Fruit fly (Drosophila melanogaster) whole organism, prepupa: ENCODE measurements around the gene CG34316.
A peak's percentile ranks its signal among the peaks of the same experiment; 100 is the strongest.

Experiments
- Blimp-1 ChIP-seq: fragments of 200-800 bp; sonication (Bioruptor generic); optimal IDR thresholded peaks from 3 replicates; lab custom pipeline; 2017; ENCODE audit warnings: missing biosample characterization, missing genetic modification characterization, mild to moderate bottlenecking, moderate library complexity, missing genetic modification reagents
- CG10669 ChIP-seq: fragments of 200-800 bp; sonication (Bioruptor generic); optimal IDR thresholded peaks from 3 replicates; lab custom pipeline; 2018; ENCODE audit warnings: missing biosample characterization, mild to moderate bottlenecking, missing genetic modification characterization, moderate library complexity
- CG11294 ChIP-seq: fragments of 200-800 bp; sonication (Bioruptor generic); IDR thresholded peaks from 2 replicates; pipeline ENCODE4 v1.3.6; 2022; ENCODE audit warnings: missing biosample characterization, missing genetic modification characterization
- CG11762 ChIP-seq: fragments of 200-800 bp; sonication (Bioruptor generic); optimal IDR thresholded peaks from 3 replicates; lab custom pipeline; 2016; ENCODE audit warnings: missing biosample characterization, missing genetic modification characterization; ENCODE audit not compliant: insufficient read depth
- CG11902 ChIP-seq: fragments of 200-800 bp; sonication (Bioruptor generic); optimal IDR thresholded peaks from 3 replicates; lab custom pipeline; 2016; ENCODE audit warnings: missing biosample characterization, missing genetic modification characterization
- CG1621 ChIP-seq: fragments of 200-800 bp; sonication (Bioruptor generic); optimal IDR thresholded peaks from 3 replicates; lab custom pipeline; 2018; ENCODE audit warnings: missing biosample characterization, mild to moderate bottlenecking, missing genetic modification characterization
- CG16779 ChIP-seq: fragments of 200-800 bp; sonication (Bioruptor generic); optimal IDR thresholded peaks from 3 replicates; lab custom pipeline; 2017; ENCODE audit warnings: missing biosample characterization, mild to moderate bottlenecking, missing genetic modification characterization
- CG3032 ChIP-seq: fragments of 200-800 bp; optimal IDR thresholded peaks from 2 replicates; lab custom pipeline; 2019; ENCODE audit warnings: missing biosample characterization, mild to moderate bottlenecking, missing genetic modification characterization, moderate library complexity
- CG31627 ChIP-seq: fragments of 200-800 bp; sonication (Bioruptor generic); optimal IDR thresholded peaks from 3 replicates; lab custom pipeline; 2016; ENCODE audit warnings: missing biosample characterization, missing genetic modification characterization
- CG3919 ChIP-seq: fragments of 200-800 bp; sonication (Bioruptor generic); optimal IDR thresholded peaks from 3 replicates; lab custom pipeline; 2016; ENCODE audit warnings: missing biosample characterization, missing genetic modification characterization
- CG6163 ChIP-seq: fragments of 200-800 bp; sonication (Bioruptor generic); IDR thresholded peaks from 3 replicates; pipeline ENCODE4 v1.3.6; 2022; ENCODE audit warnings: missing biosample characterization, missing genetic modification characterization
- CG6854 ChIP-seq: fragments of 200-800 bp; sonication (Bioruptor generic); optimal IDR thresholded peaks from 2 replicates; lab custom pipeline; 2017; ENCODE audit warnings: missing biosample characterization, mild to moderate bottlenecking, missing genetic modification characterization
- CG7368 ChIP-seq: fragments of 200-800 bp; sonication (Bioruptor generic); optimal IDR thresholded peaks from 3 replicates; lab custom pipeline; 2016; ENCODE audit warnings: missing biosample characterization, missing genetic modification characterization
- CG8119 ChIP-seq: fragments of 200-800 bp; sonication (Bioruptor generic); IDR thresholded peaks from 3 replicates; pipeline ENCODE4 v1.3.6; 2022; ENCODE audit warnings: missing biosample characterization, missing genetic modification characterization
- CG8319 ChIP-seq: fragments of 200-800 bp; sonication (Bioruptor generic); optimal IDR thresholded peaks from 3 replicates; lab custom pipeline; 2016; ENCODE audit warnings: missing biosample characterization, missing genetic modification characterization
- Eip93F ChIP-seq: fragments of 200-800 bp; sonication (Bioruptor generic); optimal IDR thresholded peaks from 2 replicates; lab custom pipeline; 2016; ENCODE audit warnings: missing biosample characterization, mild to moderate bottlenecking, missing genetic modification characterization
- Ets21C ChIP-seq: fragments of 200-800 bp; sonication (Bioruptor generic); optimal IDR thresholded peaks from 3 replicates; lab custom pipeline; 2016; ENCODE audit warnings: missing biosample characterization, missing genetic modification characterization
- Gug ChIP-seq: fragments of 200-800 bp; sonication (Bioruptor generic); IDR thresholded peaks from 2 replicates; pipeline ENCODE4 v1.3.6; 2022; ENCODE audit warnings: missing biosample characterization, missing genetic modification characterization
- Hr38 ChIP-seq: sonication (Bioruptor generic); optimal IDR thresholded peaks from 2 replicates; lab custom pipeline; 2016; ENCODE audit warnings: missing biosample characterization, missing genetic modification characterization
- Hr39 ChIP-seq: fragments of 200-800 bp; sonication (Bioruptor generic); optimal IDR thresholded peaks from 2 replicates; lab custom pipeline; 2016; ENCODE audit warnings: missing biosample characterization, missing genetic modification characterization
- Hr4 ChIP-seq: fragments of 200-800 bp; sonication (Bioruptor generic); optimal IDR thresholded peaks from 3 replicates; lab custom pipeline; 2016; ENCODE audit warnings: missing biosample characterization, missing genetic modification characterization
- OdsH ChIP-seq: fragments of 200-800 bp; sonication (Bioruptor generic); optimal IDR thresholded peaks from 3 replicates; lab custom pipeline; 2016; ENCODE audit warnings: missing biosample characterization, missing genetic modification characterization
- Sox14 ChIP-seq: fragments of 200-800 bp; sonication (Bioruptor generic); optimal IDR thresholded peaks from 3 replicates; lab custom pipeline; 2016; ENCODE audit warnings: missing biosample characterization, missing genetic modification characterization
- achi ChIP-seq: fragments of 200-800 bp; sonication (Bioruptor generic); optimal IDR thresholded peaks from 3 replicates; lab custom pipeline; 2016; ENCODE audit warnings: missing biosample characterization, missing genetic modification characterization
- cyc ChIP-seq: fragments of 200-800 bp; sonication (Bioruptor generic); optimal IDR thresholded peaks from 3 replicates; lab custom pipeline; 2016; ENCODE audit warnings: missing biosample characterization, missing genetic modification characterization
- dac ChIP-seq: fragments of 200-800 bp; sonication (Bioruptor generic); optimal IDR thresholded peaks from 2 replicates; lab custom pipeline; 2017; ENCODE audit warnings: missing biosample characterization, mild to moderate bottlenecking, missing genetic modification characterization
- dsx ChIP-seq: fragments of 200-800 bp; optimal IDR thresholded peaks from 3 replicates; lab custom pipeline; 2019; ENCODE audit warnings: missing biosample characterization, mild to moderate bottlenecking, missing genetic modification characterization, moderate library complexity; ENCODE audit not compliant: poor library complexity, severe bottlenecking
- eg ChIP-seq: fragments of 200-800 bp; sonication (Bioruptor generic); IDR thresholded peaks from 3 replicates; pipeline ENCODE4 v1.3.6; 2022; ENCODE audit warnings: missing biosample characterization, missing genetic modification characterization
- fd59A ChIP-seq: fragments of 200-800 bp; sonication (Bioruptor generic); optimal IDR thresholded peaks from 2 replicates; lab custom pipeline; 2017; ENCODE audit warnings: missing biosample characterization, mild to moderate bottlenecking, missing genetic modification characterization, missing genetic modification reagents
- fkh ChIP-seq: fragments of 200-800 bp; sonication (Bioruptor generic); optimal IDR thresholded peaks from 3 replicates; lab custom pipeline; 2017; ENCODE audit warnings: missing biosample characterization, mild to moderate bottlenecking, missing genetic modification characterization, moderate library complexity
- salr ChIP-seq, 2 experiments: fragments of 200-800 bp; sonication (Bioruptor generic); optimal IDR thresholded peaks; 3 replicates each; lab custom pipeline; 2016 to 2018; ENCODE audit warnings: missing biosample characterization in 2 of 2, missing genetic modification characterization in 2 of 2, mild to moderate bottlenecking in 1 of 2
- spab ChIP-seq: fragments of 200-800 bp; sonication (Bioruptor generic); optimal IDR thresholded peaks from 2 replicates; lab custom pipeline; 2017; ENCODE audit warnings: missing biosample characterization, mild to moderate bottlenecking, missing genetic modification characterization, missing genetic modification reagents
- vri ChIP-seq: fragments of 200-800 bp; sonication (Bioruptor generic); optimal IDR thresholded peaks from 3 replicates; lab custom pipeline; 2016; ENCODE audit warnings: missing biosample characterization, mild to moderate bottlenecking, missing genetic modification characterization

CG34316 gene

dm6 chr3R:15250454-15250853 is 20.1 kb downstream of the CG34316 start (continued):
- TF ChIP-seq CG11902, result no peak
- TF ChIP-seq OdsH (GFP tag; lab: Kevin White, UChicago), result no peak
- TF ChIP-seq CG3032 (tag; lab: Kevin White, UChicago), result no peak
- peak; percentile 74; the same call in 1 of the 3 replicates for TF ChIP-seq eg (GFP tag; lab: Robert Waterston, UW)
- TF ChIP-seq Hr39, result peak; percentile 21
- TF ChIP-seq CG11762 (GFP tag; lab: Kevin White, UChicago), result no peak
- peak; percentile 72 for TF ChIP-seq achi (GFP tag; lab: Kevin White, UChicago)
- TF ChIP-seq Ets21C (GFP tag; lab: Kevin White, UChicago), result no peak
- peak; percentile 56 for TF ChIP-seq Hr4 (GFP tag; lab: Kevin White, UChicago)
- TF ChIP-seq Blimp-1 (GFP tag; lab: Kevin White, UChicago), result no peak
- TF ChIP-seq CG31627, result peak; percentile 3
- TF ChIP-seq dac (GFP tag; lab: Kevin White, UChicago), result no peak
- TF ChIP-seq dsx (GFP tag; lab: Kevin White, UChicago), result no peak
- peak; percentile 58 for TF ChIP-seq Gug (GFP tag; lab: Robert Waterston, UW)
- peak; percentile 69 for TF ChIP-seq CG8119
- no peak for TF ChIP-seq CG7368 (GFP tag; lab: Kevin White, UChicago)
- no peak for TF ChIP-seq Eip93F (GFP tag; lab: Kevin White, UChicago)
- peak; percentile 65; the same call in 1 of the 2 replicates for TF ChIP-seq CG11294 (GFP tag; lab: Robert Waterston, UW)
- no peak for TF ChIP-seq fkh
- no peak for TF ChIP-seq Sox14
- no peak for TF ChIP-seq CG3919
- peak; percentile 80 for TF ChIP-seq CG6163 (GFP tag; lab: Robert Waterston, UW)

dm6 chr3R:15262710-15263672 is 32.6 kb downstream of the CG34316 start, which contains the start of the genes eIF2gamma and Set:
eIF2gamma (minus strand) TSS chr3R:15263458.
Set (plus strand) TSS chr3R:15263552.
- TF ChIP-seq fd59A (no peak), Hr39 (no peak), dsx (GFP tag; lab: Kevin White, UChicago) (no peak), CG8119 (no peak), cyc (GFP tag; lab: Kevin White, UChicago) (peak; percentile 28), CG1621 (tag; lab: Kevin White, UChicago) (peak; percentile 38), CG3032 (tag; lab: Kevin White, UChicago) (no peak), CG31627 (peak; percentile 30)

- TF ChIP-seq CG6854 (no peak), CG31627 (no peak), achi (GFP tag; lab: Kevin White, UChicago) (no peak), Blimp-1 (GFP tag; lab: Kevin White, UChicago) (no peak), salr (GFP tag; optimal IDR thresholded peaks at IDR 0.05; lab: Kevin White, UChicago) (no peak), Hr38 (GFP tag; lab: Kevin White, UChicago) (no peak), eg (GFP tag; lab: Robert Waterston, UW) (no peak), Hr39 (no peak), CG11294 (GFP tag; lab: Robert Waterston, UW) (no peak), vri (GFP tag; lab: Kevin White, UChicago) (no peak), CG10669 (GFP tag; lab: Kevin White, UChicago) (no peak), CG8319 (GFP tag; lab: Kevin White, UChicago) (no peak), spab (GFP tag; lab: Kevin White, UChicago) (no peak), dsx (GFP tag; lab: Kevin White, UChicago) (no peak), Gug (GFP tag; lab: Robert Waterston, UW) (no peak), CG16779 (tag; lab: Kevin White, UChicago) (no peak), CG11902 (no peak)
Observed at dm6 chr3R:15263946-15264345, 33.6 kb downstream of the CG34316 start.
